Fruit fly (Drosophila melanogaster) S2 (cell line): ENCODE measurements around the gene Peritrophin-15b.

Experiments
- CG8478 ChIP-seq: fragments of >200 bp; optimal IDR thresholded peaks from 2 replicates; lab custom pipeline; 2018
- CTCF ChIP-seq, 2 experiments: fragments of >200 bp; optimal IDR thresholded peaks; 2 replicates each; lab custom pipeline; 2018

DNA sequence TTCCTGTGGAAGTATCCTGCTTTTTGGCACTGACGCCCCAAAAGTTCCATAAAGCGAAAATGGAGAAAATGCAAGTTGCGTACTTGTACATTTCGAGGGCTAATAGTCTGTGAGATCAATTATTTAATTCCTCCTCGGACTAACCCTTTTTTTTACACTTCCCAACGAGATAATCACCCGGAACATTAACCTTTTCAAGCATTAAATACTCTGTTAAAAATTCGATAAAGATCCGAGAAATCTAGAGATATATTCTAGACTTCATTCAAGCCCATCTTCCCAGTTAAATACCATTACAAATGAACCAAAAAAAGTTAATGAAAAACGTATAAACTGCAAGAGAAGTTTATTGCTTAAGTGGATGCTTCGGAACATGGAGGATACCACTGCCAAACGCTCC lies 560 bp downstream of the Peritrophin-15b start, which contains the start of gene lectin-29Ca:
- TF ChIP-seq CG8478 (lab: Kevin White, UChicago): no peak
- no peak for TF ChIP-seq CTCF (optimal IDR thresholded peaks at IDR 0.05; lab: Kevin White, UChicago)
